Fruit fly (Drosophila melanogaster): ENCODE results near the gene S.

Gene S

DNA sequence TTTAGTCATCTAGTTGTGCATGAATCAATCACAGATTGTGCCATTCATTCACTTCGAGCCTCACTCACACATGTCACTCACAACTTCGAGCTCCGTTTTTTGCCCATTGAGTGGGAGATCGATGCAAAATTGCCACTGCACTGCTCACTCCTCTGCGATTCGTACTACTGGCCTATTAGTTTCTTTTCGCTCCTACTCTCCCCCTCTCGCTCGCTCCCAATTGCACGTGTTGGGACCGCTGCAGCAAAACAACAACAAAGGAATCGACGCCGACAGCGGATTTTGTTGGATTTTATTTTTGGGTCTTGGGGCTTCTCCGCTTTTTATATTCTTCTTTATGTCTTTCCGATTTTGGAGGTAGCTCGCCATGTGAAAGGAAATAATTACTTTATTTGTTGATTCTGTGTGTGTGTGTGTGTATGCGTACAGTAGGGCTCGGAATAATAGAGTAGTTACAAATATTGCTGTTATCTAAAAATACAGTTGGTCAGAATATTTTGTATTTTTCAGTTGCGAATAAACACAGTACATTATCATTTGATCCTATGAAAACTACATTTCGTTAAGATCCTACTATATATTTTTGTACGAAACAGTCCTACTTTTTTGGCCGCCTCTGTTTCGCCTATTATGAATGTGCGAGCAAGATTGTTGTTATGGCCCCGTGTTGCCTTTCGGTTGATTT is 3.3 kb downstream of the S start (continued):
- no peak for TF ChIP-seq hth (optimal IDR thresholded peaks at IDR 0.05)
- TF ChIP-seq CG17328 (GFP tag; IDR thresholded peaks at IDR 0.05) = peak; percentile 82
- TF ChIP-seq CG6175 (GFP tag; IDR thresholded peaks at IDR 0.05) = no peak
- peak; percentile 25 for TF ChIP-seq CG6854 (GFP tag; optimal IDR thresholded peaks at IDR 0.05)
- no peak for TF ChIP-seq grn (GFP tag; optimal IDR thresholded peaks at IDR 0.05)
- TF ChIP-seq CG7372 (GFP tag; IDR thresholded peaks at IDR 0.05) = peak; percentile 8; the same call in 1 of the 2 replicates
- peak; percentile 71 for TF ChIP-seq Chrac-16 (GFP tag; optimal IDR thresholded peaks at IDR 0.05)
- peak; percentile 70 for TF ChIP-seq Atf3 (GFP tag; optimal IDR thresholded peaks at IDR 0.05)
- peak; percentile 62 for TF ChIP-seq CG11398 (GFP tag; optimal IDR thresholded peaks at IDR 0.05)
- TF ChIP-seq sr (GFP tag; IDR thresholded peaks at IDR 0.05) = no peak
- peak; percentile 54; the same call in 1 of the 2 replicates for TF ChIP-seq sim (GFP tag; IDR thresholded peaks at IDR 0.05)
- peak; percentile 66 for TF ChIP-seq CG3281 (GFP tag; optimal IDR thresholded peaks at IDR 0.05)
- peak; percentile 37 for TF ChIP-seq CG1832 (GFP tag; optimal IDR thresholded peaks at IDR 0.05)
- no peak for TF ChIP-seq tup (GFP tag; optimal IDR thresholded peaks at IDR 0.05)
- TF ChIP-seq bab2 (GFP tag; optimal IDR thresholded peaks at IDR 0.05) = peak; percentile 78
- peak; percentile 52 for TF ChIP-seq NC2α (GFP tag; optimal IDR thresholded peaks at IDR 0.05)
- peak; percentile 71 for TF ChIP-seq CG12299 (tag; optimal IDR thresholded peaks at IDR 0.05)
- peak; percentile 76 for TF ChIP-seq sqz (GFP tag; optimal IDR thresholded peaks at IDR 0.05)
- TF ChIP-seq CG1602 (GFP tag; optimal IDR thresholded peaks at IDR 0.05) = peak; percentile 72
- peak; percentile 72 for TF ChIP-seq CG16863 (GFP tag; optimal IDR thresholded peaks at IDR 0.05)
- peak; percentile 80 for TF ChIP-seq croc (GFP tag; conservative IDR thresholded peaks at IDR 0.05)
- TF ChIP-seq unc-4 (GFP tag; IDR thresholded peaks at IDR 0.05; ENCODE audit: partially characterized antibody) = no peak
- TF ChIP-seq dati (GFP tag; IDR thresholded peaks at IDR 0.05) = peak; percentile 69; the same call in 1 of the 2 replicates
- peak; percentile 67 for TF ChIP-seq CG18764 (GFP tag; optimal IDR thresholded peaks at IDR 0.05)
- TF ChIP-seq CrebB (tag; optimal IDR thresholded peaks at IDR 0.05) = peak; percentile 53
- TF ChIP-seq CG6765 (GFP tag; optimal IDR thresholded peaks at IDR 0.05) = no peak
- TF ChIP-seq CG5953 (GFP tag; IDR thresholded peaks at IDR 0.05) = no peak
- TF ChIP-seq CG2120 (GFP tag; optimal IDR thresholded peaks at IDR 0.05) = peak; percentile 60
- peak; percentile 68; the same call in 1 of the 2 replicates for TF ChIP-seq CG32532 (GFP tag; IDR thresholded peaks at IDR 0.05)
- TF ChIP-seq CG10209 (GFP tag; optimal IDR thresholded peaks at IDR 0.05) = peak; percentile 75
- TF ChIP-seq Mes4 (GFP tag; optimal IDR thresholded peaks at IDR 0.05) = peak; percentile 78
- peak; percentile 72 for TF ChIP-seq CG5245 (GFP tag; optimal IDR thresholded peaks at IDR 0.05)
- TF ChIP-seq CG10431 (GFP tag; optimal IDR thresholded peaks at IDR 0.05) = peak; percentile 40
- peak; percentile 68 for TF ChIP-seq CG18011 (GFP tag; optimal IDR thresholded peaks at IDR 0.05)
- peak; percentile 76 for TF ChIP-seq Camta (GFP tag; optimal IDR thresholded peaks at IDR 0.05)
- TF ChIP-seq CG12391 (tag; optimal IDR thresholded peaks at IDR 0.05) = peak; percentile 88
- TF ChIP-seq eve (GFP tag; optimal IDR thresholded peaks at IDR 0.05) = no peak
- TF ChIP-seq CG9609 (GFP tag; optimal IDR thresholded peaks at IDR 0.05) = peak; percentile 46
- TF ChIP-seq CG30403 (GFP tag; optimal IDR thresholded peaks at IDR 0.05) = peak; percentile 82
- TF ChIP-seq CG6813 (GFP tag; optimal IDR thresholded peaks at IDR 0.05) = peak; percentile 80
- TF ChIP-seq CG7963 (GFP tag; IDR thresholded peaks at IDR 0.05; ENCODE audit: partially characterized antibody) = no peak
- TF ChIP-seq fd96Cb (tag; optimal IDR thresholded peaks at IDR 0.05) = peak; percentile 88
- TF ChIP-seq CG16813 (GFP tag; IDR thresholded peaks at IDR 0.05; ENCODE audit: partially characterized antibody) = no peak
- peak; percentile 73 for TF ChIP-seq HLH3B (GFP tag; IDR thresholded peaks at IDR 0.05)
- peak; percentile 43 for TF ChIP-seq CG17186 (GFP tag; optimal IDR thresholded peaks at IDR 0.05)
- no peak for TF ChIP-seq B-H2 (GFP tag; optimal IDR thresholded peaks at IDR 0.05)
- TF ChIP-seq ro (GFP tag; IDR thresholded peaks at IDR 0.05) = no peak
- TF ChIP-seq NC2β (GFP tag; optimal IDR thresholded peaks at IDR 0.05) = peak; percentile 74
- peak; percentile 66 for TF ChIP-seq slbo (GFP tag; IDR thresholded peaks at IDR 0.05)
- peak; percentile 15; the same call in 1 of the 2 replicates for TF ChIP-seq rib (GFP tag; IDR thresholded peaks at IDR 0.05)
